Fruit fly (Drosophila melanogaster) whole organism: Measurements from ENCODE around the gene Aptx.

Source experiments
- pan ChIP-seq: fragments of >200 bp; optimal IDR thresholded peaks from 2 replicates; lab custom pipeline; 2017
- psq ChIP-seq: fragments of >200 bp; optimal IDR thresholded peaks from 2 replicates; lab custom pipeline; 2017
- usp ChIP-seq: fragments of >200 bp; optimal IDR thresholded peaks from 2 replicates; lab custom pipeline; 2017; ENCODE audit warnings: missing biosample characterization, missing genetic modification characterization, mixed read lengths

- TF ChIP-seq pan (lab: Kevin White, UChicago) (no peak), psq (lab: Kevin White, UChicago) (no peak), usp (GFP tag; lab: Kevin White, UChicago) (no peak)
Observed at dm6 chr3R:19370693-19371092, 32.6 kb upstream of the Aptx start.
